Fruit fly (Drosophila melanogaster) whole organism, embryonic: ENCODE data around the gene CG44270.
A peak's percentile ranks its signal among the peaks of the same experiment; 100 is the strongest.

Experiments
- Adf1 ChIP-seq: fragments of 200-800 bp; sonication (Bioruptor generic); IDR thresholded peaks from 2 replicates; pipeline ENCODE4 v1.3.6; 2022; ENCODE audit warnings: missing biosample characterization, missing genetic modification characterization
- Bgb ChIP-seq: fragments of 200-800 bp; sonication (Bioruptor generic); IDR thresholded peaks from 2 replicates; pipeline ENCODE4 v1.3.6; 2022; ENCODE audit warnings: missing biosample characterization, missing genetic modification characterization; ENCODE audit not compliant: partially characterized antibody
- Blimp-1 ChIP-seq: fragments of 200-800 bp; sonication (Bioruptor generic); optimal IDR thresholded peaks from 3 replicates; lab custom pipeline; 2018; ENCODE audit warnings: missing biosample characterization, missing genetic modification characterization, mild to moderate bottlenecking, moderate library complexity, missing genetic modification reagents
- CG10267 ChIP-seq: fragments of 200-800 bp; sonication (Bioruptor generic); optimal IDR thresholded peaks from 2 replicates; lab custom pipeline; 2018; ENCODE audit warnings: missing biosample characterization, mild to moderate bottlenecking, missing genetic modification characterization, moderate library complexity
- CG10321 ChIP-seq: fragments of 200-800 bp; sonication (Bioruptor generic); IDR thresholded peaks from 2 replicates; pipeline ENCODE4 v1.3.6; 2022; ENCODE audit warnings: missing biosample characterization, missing genetic modification characterization
- CG10462 ChIP-seq: fragments of 200-800 bp; sonication (Bioruptor generic); optimal IDR thresholded peaks from 2 replicates; lab custom pipeline; 2016; ENCODE audit warnings: missing biosample characterization, missing genetic modification characterization
- CG10543 ChIP-seq: fragments of 200-800 bp; sonication (Bioruptor generic); optimal IDR thresholded peaks from 3 replicates; lab custom pipeline; 2017; ENCODE audit warnings: missing biosample characterization, mild to moderate bottlenecking, missing genetic modification characterization, moderate library complexity
- CG11723 ChIP-seq: fragments of 200-800 bp; sonication (Bioruptor generic); optimal IDR thresholded peaks from 2 replicates; lab custom pipeline; 2017; ENCODE audit warnings: missing biosample characterization, mild to moderate bottlenecking, missing genetic modification characterization
- CG14710 ChIP-seq: fragments of 200-800 bp; sonication (Bioruptor generic); optimal IDR thresholded peaks from 3 replicates; lab custom pipeline; 2019; ENCODE audit warnings: missing biosample characterization, mild to moderate bottlenecking, missing genetic modification characterization, moderate library complexity
- CG14965 ChIP-seq: fragments of 200-800 bp; sonication (Bioruptor generic); optimal IDR thresholded peaks from 2 replicates; lab custom pipeline; 2016; ENCODE audit warnings: missing biosample characterization, missing genetic modification characterization, borderline replicate concordance
- CG18619 ChIP-seq: fragments of 200-800 bp; sonication (Bioruptor generic); optimal IDR thresholded peaks from 3 replicates; lab custom pipeline; 2017; ENCODE audit warnings: missing biosample characterization, mild to moderate bottlenecking, missing genetic modification characterization
- CG31388 ChIP-seq: fragments of 200-800 bp; sonication (Bioruptor generic); optimal IDR thresholded peaks from 2 replicates; lab custom pipeline; 2016; ENCODE audit warnings: missing biosample characterization, missing genetic modification characterization
- CG33557 ChIP-seq: fragments of 200-800 bp; sonication (Bioruptor generic); optimal IDR thresholded peaks from 2 replicates; lab custom pipeline; 2019; ENCODE audit warnings: missing biosample characterization, mild to moderate bottlenecking, missing genetic modification characterization, moderate library complexity
- CG5245 ChIP-seq: fragments of 200-800 bp; sonication (Bioruptor generic); optimal IDR thresholded peaks from 3 replicates; lab custom pipeline; 2016; ENCODE audit warnings: missing biosample characterization, missing genetic modification characterization
- CG6791 ChIP-seq: fragments of 200-800 bp; sonication (Bioruptor generic); IDR thresholded peaks from 3 replicates; pipeline ENCODE4 v1.3.6; 2022; ENCODE audit warnings: missing biosample characterization, missing genetic modification characterization; ENCODE audit not compliant: partially characterized antibody
- CG9215 ChIP-seq: fragments of 200-800 bp; sonication (Bioruptor generic); IDR thresholded peaks from 2 replicates; pipeline ENCODE4 v1.3.6; 2022; ENCODE audit warnings: missing biosample characterization, missing genetic modification characterization
- CG9817 ChIP-seq: fragments of 200-800 bp; sonication (Bioruptor generic); optimal IDR thresholded peaks from 2 replicates; lab custom pipeline; 2018; ENCODE audit warnings: missing biosample characterization, mild to moderate bottlenecking, missing genetic modification characterization, moderate library complexity
- CTCF ChIP-seq: fragments of 200-800 bp; sonication (Bioruptor generic); optimal IDR thresholded peaks from 2 replicates; lab custom pipeline; 2017; ENCODE audit warnings: missing biosample characterization, mild to moderate bottlenecking, missing genetic modification characterization, moderate library complexity
- CkIIα-i1 ChIP-seq: fragments of 200-800 bp; sonication (Bioruptor generic); IDR thresholded peaks from 2 replicates; pipeline ENCODE4 v1.3.6; 2022; ENCODE audit warnings: missing biosample characterization, missing genetic modification characterization
- D ChIP-seq, 2 experiments: fragments of 200-800 bp in 1 of 2; fragments of >200 bp in 1 of 2; sonication (Bioruptor generic) in 1 of 2; optimal IDR thresholded peaks; 2 replicates in 1 of 2; 3 replicates in 1 of 2; lab custom pipeline; 2017; ENCODE audit warnings: mild to moderate bottlenecking in 1 of 2, missing biosample characterization in 1 of 2, missing genetic modification characterization in 1 of 2, missing genetic modification reagents in 1 of 2
- Deaf1 ChIP-seq: fragments of 200-800 bp; optimal IDR thresholded peaks from 3 replicates; lab custom pipeline; 2019; ENCODE audit warnings: missing biosample characterization, mild to moderate bottlenecking, missing genetic modification characterization, moderate library complexity
- H15 ChIP-seq: fragments of 200-800 bp; sonication (Bioruptor generic); IDR thresholded peaks from 3 replicates; pipeline ENCODE4 v1.3.6; 2022; ENCODE audit warnings: missing biosample characterization, missing genetic modification characterization
- HLH4C ChIP-seq: fragments of 200-800 bp; sonication (Bioruptor generic); IDR thresholded peaks from 3 replicates; pipeline ENCODE4 v1.3.6; 2022; ENCODE audit warnings: missing biosample characterization, missing genetic modification characterization; ENCODE audit not compliant: partially characterized antibody
- Hmx ChIP-seq: fragments of 200-800 bp; sonication (Bioruptor generic); optimal IDR thresholded peaks from 2 replicates; lab custom pipeline; 2016; ENCODE audit warnings: missing biosample characterization, missing genetic modification characterization
- Jarid2 ChIP-seq: fragments of 200-800 bp; sonication (Bioruptor generic); optimal IDR thresholded peaks from 3 replicates; lab custom pipeline; 2017; ENCODE audit warnings: mild to moderate bottlenecking, missing biosample characterization, missing genetic modification reagents, missing genetic modification characterization
- MESR4 ChIP-seq: fragments of 200-800 bp; sonication (Bioruptor generic); optimal IDR thresholded peaks from 2 replicates; lab custom pipeline; 2018; ENCODE audit warnings: missing biosample characterization, mild to moderate bottlenecking, missing genetic modification characterization, moderate library complexity
- Mad ChIP-seq: fragments of 200-800 bp; sonication (Bioruptor generic); optimal IDR thresholded peaks from 2 replicates; lab custom pipeline; 2016; ENCODE audit warnings: missing biosample characterization, missing genetic modification characterization
- NfI ChIP-seq: fragments of 200-800 bp; sonication (Bioruptor generic); optimal IDR thresholded peaks from 3 replicates; lab custom pipeline; 2018; ENCODE audit warnings: missing biosample characterization, mild to moderate bottlenecking, missing genetic modification characterization, moderate library complexity
- Optix ChIP-seq: fragments of 200-800 bp; sonication (Bioruptor generic); IDR thresholded peaks from 3 replicates; pipeline ENCODE4 v1.3.6; 2022; ENCODE audit warnings: missing biosample characterization, missing genetic modification characterization
- Rfx ChIP-seq: fragments of 200-800 bp; sonication (Bioruptor generic); IDR thresholded peaks from 2 replicates; pipeline ENCODE4 v1.3.6; 2022; ENCODE audit warnings: missing biosample characterization, missing genetic modification characterization
- Stat92E ChIP-seq, 3 experiments: fragments of >200 bp in 2 of 3; fragments of 200-800 bp in 1 of 3; sonication (Bioruptor generic) in 1 of 3; optimal IDR thresholded peaks; 2 replicates each; lab custom pipeline; 2017 to 2019; ENCODE audit warnings: missing biosample characterization in 3 of 3, missing genetic modification characterization in 3 of 3, mild to moderate bottlenecking in 1 of 3, moderate library complexity in 1 of 3
- Taf1 ChIP-seq: fragments of 200-800 bp; sonication (Bioruptor generic); IDR thresholded peaks from 2 replicates; pipeline ENCODE4 v1.3.6; 2022; ENCODE audit warnings: missing biosample characterization, missing genetic modification characterization
- Trl ChIP-seq, 3 experiments: fragments of >200 bp in 2 of 3; fragments of 200-800 bp in 1 of 3; sonication (Bioruptor generic) in 1 of 3; optimal IDR thresholded peaks; 2 replicates in 1 of 3; 3 replicates in 2 of 3; lab custom pipeline; 2016 to 2017; ENCODE audit warnings: missing biosample characterization in 1 of 3, missing genetic modification characterization in 1 of 3
- ab ChIP-seq: fragments of 200-800 bp; sonication (Bioruptor generic); optimal IDR thresholded peaks from 2 replicates; lab custom pipeline; 2016; ENCODE audit warnings: missing biosample characterization, missing genetic modification characterization
- ato ChIP-seq: fragments of 200-800 bp; sonication (Bioruptor generic); IDR thresholded peaks from 2 replicates; pipeline ENCODE4 v1.3.6; 2022; ENCODE audit warnings: missing biosample characterization, missing genetic modification characterization; ENCODE audit not compliant: partially characterized antibody
- cato ChIP-seq: fragments of 200-800 bp; sonication (Bioruptor generic); optimal IDR thresholded peaks from 2 replicates; lab custom pipeline; 2016; ENCODE audit warnings: missing biosample characterization, missing genetic modification characterization, borderline replicate concordance
- emc ChIP-seq: fragments of 200-800 bp; sonication (Bioruptor generic); optimal IDR thresholded peaks from 2 replicates; lab custom pipeline; 2016; ENCODE audit warnings: missing biosample characterization, missing genetic modification characterization
- ind ChIP-seq: fragments of 200-800 bp; sonication (Bioruptor generic); optimal IDR thresholded peaks from 3 replicates; lab custom pipeline; 2016; ENCODE audit warnings: missing biosample characterization, missing genetic modification characterization
- jigr1 ChIP-seq: fragments of 200-800 bp; sonication (Bioruptor generic); IDR thresholded peaks from 3 replicates; pipeline ENCODE4 v1.3.6; 2022; ENCODE audit warnings: missing biosample characterization, missing genetic modification characterization
- lov ChIP-seq, 2 experiments: fragments of 200-800 bp in 1 of 2; fragments of >200 bp in 1 of 2; sonication (Bioruptor generic) in 1 of 2; IDR thresholded peaks in 1 of 2; optimal IDR thresholded peaks in 1 of 2; 2 replicates in 1 of 2; 3 replicates in 1 of 2; pipeline versions ENCODE4 v1.3.6 to Lab custom; 2017 to 2022; ENCODE audit warnings: missing biosample characterization in 1 of 2, missing genetic modification characterization in 1 of 2
- mam ChIP-seq: fragments of 200-800 bp; sonication (Bioruptor generic); optimal IDR thresholded peaks from 3 replicates; lab custom pipeline; 2016; ENCODE audit warnings: missing biosample characterization, missing genetic modification characterization
- nerfin-1 ChIP-seq: fragments of 200-800 bp; sonication (Bioruptor generic); optimal IDR thresholded peaks from 3 replicates; lab custom pipeline; 2019; ENCODE audit warnings: missing biosample characterization, mild to moderate bottlenecking, missing genetic modification characterization, moderate library complexity
- pb ChIP-seq: fragments of 200-800 bp; sonication (Bioruptor generic); optimal IDR thresholded peaks from 3 replicates; lab custom pipeline; 2016; ENCODE audit warnings: missing biosample characterization, missing genetic modification characterization
- salm ChIP-seq: fragments of 200-800 bp; sonication (Bioruptor generic); optimal IDR thresholded peaks from 2 replicates; lab custom pipeline; 2018; ENCODE audit warnings: missing biosample characterization, mild to moderate bottlenecking, missing genetic modification characterization
- sr ChIP-seq: fragments of 200-800 bp; sonication (Bioruptor generic); IDR thresholded peaks from 3 replicates; pipeline ENCODE4 v1.3.6; 2022; ENCODE audit warnings: missing biosample characterization, missing genetic modification characterization
- ttk ChIP-seq: fragments of 200-800 bp; sonication (Bioruptor generic); IDR thresholded peaks from 2 replicates; pipeline ENCODE4 v2.1.2; 2022; ENCODE audit warnings: missing biosample characterization, missing genetic modification characterization
- vnd ChIP-seq: fragments of 200-800 bp; sonication (Bioruptor generic); IDR thresholded peaks from 3 replicates; pipeline ENCODE4 v1.3.6; 2022; ENCODE audit warnings: missing biosample characterization, missing genetic modification characterization; ENCODE audit not compliant: partially characterized antibody
- zfh1 ChIP-seq: fragments of 200-800 bp; sonication (Bioruptor generic); IDR thresholded peaks from 3 replicates; pipeline ENCODE4 v1.3.6; 2022; ENCODE audit warnings: missing biosample characterization, missing genetic modification characterization

CG44270 gene

DNA sequence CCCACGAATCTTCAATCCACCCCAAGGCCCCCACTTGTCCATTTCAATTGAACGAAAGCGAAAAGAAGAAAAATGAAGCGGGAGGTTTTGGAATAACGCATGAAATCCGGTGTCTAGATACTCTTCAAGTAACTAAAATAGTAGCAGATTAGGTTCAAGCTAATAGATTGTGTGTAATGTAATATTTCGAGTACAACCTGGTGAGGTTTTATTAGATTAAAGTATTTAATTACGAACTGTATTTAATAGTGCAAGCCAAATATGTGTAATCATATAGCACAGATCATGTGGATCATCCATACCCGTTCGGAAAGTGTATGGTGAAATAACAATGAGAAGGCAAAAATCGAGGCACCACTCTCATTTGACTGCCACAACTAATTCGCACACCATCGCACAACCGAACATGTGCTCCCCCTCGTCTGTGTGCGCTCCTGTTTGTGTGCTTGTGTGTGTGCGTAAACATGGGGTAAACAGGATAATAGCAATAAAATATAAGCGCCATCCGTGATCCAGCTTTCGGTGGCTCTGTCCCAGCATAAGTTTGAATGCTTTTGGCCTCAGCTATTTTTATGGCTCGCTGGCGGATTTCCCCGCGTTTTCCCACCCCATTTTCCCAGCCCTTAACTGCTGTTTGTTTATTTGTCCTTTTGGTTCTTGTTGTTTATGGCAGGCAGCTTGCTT lies 8.5 kb downstream of the CG44270 start (continued):
- TF ChIP-seq ato (GFP tag; lab: Robert Waterston, UW) (no peak), CG5245 (GFP tag; lab: Kevin White, UChicago) (no peak), CG10321 (no peak), emc (GFP tag; lab: Kevin White, UChicago) (no peak), Hmx (GFP tag; lab: Kevin White, UChicago) (no peak), H15 (GFP tag; lab: Robert Waterston, UW) (no peak), salm (no peak), Jarid2 (no peak), CG14965 (no peak), cato (GFP tag; lab: Kevin White, UChicago) (no peak), NfI (GFP tag; lab: Kevin White, UChicago) (no peak), ab (GFP tag; lab: Kevin White, UChicago) (no peak), CG6791 (GFP tag; lab: Robert Waterston, UW) (no peak), CG10543 (GFP tag; lab: Kevin White, UChicago) (no peak), Trl (optimal IDR thresholded peaks at IDR 0.05; lab: Kevin White, UChicago) (no peak), Trl (GFP tag; optimal IDR thresholded peaks at IDR 0.05; lab: Kevin White, UChicago) (no peak), CG10462 (GFP tag; lab: Kevin White, UChicago) (no peak), Optix (GFP tag; lab: Robert Waterston, UW) (no peak), nerfin-1 (tag; lab: Kevin White, UChicago) (no peak), Taf1 (no peak), CG31388 (GFP tag; lab: Kevin White, UChicago) (no peak), pb (no peak), CG18619 (GFP tag; lab: Kevin White, UChicago) (no peak), CG9215 (GFP tag; lab: Robert Waterston, UW) (0 out of 2 replicates have a peak, but pooled peaks have one; percentile 9), Blimp-1 (GFP tag; lab: Kevin White, UChicago) (peak; percentile 46), Bgb (GFP tag; lab: Robert Waterston, UW) (no peak), sr (no peak), zfh1 (no peak), CTCF (GFP tag; lab: Kevin White, UChicago) (no peak), mam (GFP tag; lab: Kevin White, UChicago) (no peak), CkIIα-i1 (GFP tag; lab: Robert Waterston, UW) (no peak), Stat92E (GFP tag; optimal IDR thresholded peaks at IDR 0.05; lab: Kevin White, UChicago) (no peak), ttk (GFP tag; lab: Robert Waterston, UW) (0 out of 2 replicates have a peak, but pooled peaks have one; percentile 10), jigr1 (no peak), Rfx (GFP tag; lab: Robert Waterston, UW) (peak; percentile 53; the same call in 1 of the 2 replicates), CG33557 (no peak), CG10267 (no peak), Deaf1 (tag; lab: Kevin White, UChicago) (peak; percentile 27), ind (GFP tag; lab: Kevin White, UChicago) (peak; percentile 22), HLH4C (GFP tag; lab: Robert Waterston, UW) (no peak), lov (optimal IDR thresholded peaks at IDR 0.05; lab: Kevin White, UChicago) (no peak), lov (GFP tag; IDR thresholded peaks at IDR 0.05; lab: Robert Waterston, UW) (no peak), vnd (GFP tag; lab: Robert Waterston, UW) (no peak), MESR4 (no peak), CG14710 (tag; lab: Kevin White, UChicago) (no peak), D (optimal IDR thresholded peaks at IDR 0.05; lab: Kevin White, UChicago) (no peak), D (GFP tag; optimal IDR thresholded peaks at IDR 0.05; lab: Kevin White, UChicago) (peak; percentile 9), CG11723 (no peak), Mad (GFP tag; lab: Kevin White, UChicago) (no peak), Adf1 (GFP tag; lab: Robert Waterston, UW) (no peak), CG9817 (tag; lab: Kevin White, UChicago) (peak; percentile 1)
